Fruit fly (Drosophila melanogaster) whole organism, embryonic: ENCODE data around the gene WDR79.

Source experiments
- Ada2b ChIP-seq: fragments of 200-800 bp; sonication (Bioruptor generic); IDR thresholded peaks from 2 replicates; pipeline ENCODE4 v1.3.6; 2022; ENCODE audit warnings: missing biosample characterization, missing genetic modification characterization
- Aef1 ChIP-seq: fragments of 200-800 bp; sonication (Bioruptor generic); IDR thresholded peaks from 3 replicates; pipeline ENCODE4 v1.3.6; 2022; ENCODE audit warnings: missing biosample characterization, missing genetic modification characterization
- Atf-2 ChIP-seq: fragments of 200-800 bp; sonication (Bioruptor generic); optimal IDR thresholded peaks from 2 replicates; lab custom pipeline; 2016; ENCODE audit warnings: missing biosample characterization, missing genetic modification characterization
- Awh ChIP-seq: fragments of 200-800 bp; sonication (Bioruptor generic); IDR thresholded peaks from 2 replicates; pipeline ENCODE4, ENCODE4 v1.3.6; 2022; ENCODE audit warnings: missing biosample characterization, missing genetic modification characterization
- BtbVII ChIP-seq: fragments of 200-800 bp; sonication (Bioruptor generic); optimal IDR thresholded peaks from 3 replicates; lab custom pipeline; 2017; ENCODE audit warnings: missing biosample characterization, mild to moderate bottlenecking, missing genetic modification characterization
- Bteb2 ChIP-seq: fragments of 200-800 bp; sonication (Bioruptor generic); optimal IDR thresholded peaks from 2 replicates; lab custom pipeline; 2016; ENCODE audit warnings: missing biosample characterization, missing genetic modification characterization
- CG11398 ChIP-seq: fragments of 200-800 bp; sonication (Bioruptor generic); optimal IDR thresholded peaks from 2 replicates; lab custom pipeline; 2016; ENCODE audit warnings: missing biosample characterization, missing genetic modification characterization
- CG11504 ChIP-seq: fragments of 200-800 bp; sonication (Bioruptor generic); optimal IDR thresholded peaks from 3 replicates; lab custom pipeline; 2019; ENCODE audit warnings: missing biosample characterization, mild to moderate bottlenecking, missing genetic modification characterization, moderate library complexity
- CG11695 ChIP-seq: fragments of 200-800 bp; sonication (Bioruptor generic); IDR thresholded peaks from 3 replicates; pipeline ENCODE4 v1.3.6; 2022; ENCODE audit warnings: missing biosample characterization, missing genetic modification characterization
- CG12391 ChIP-seq: fragments of 200-800 bp; sonication (Bioruptor generic); optimal IDR thresholded peaks from 3 replicates; lab custom pipeline; 2018; ENCODE audit warnings: missing biosample characterization, mild to moderate bottlenecking, missing genetic modification characterization, moderate library complexity
- CG12744 ChIP-seq: fragments of 200-800 bp; sonication (Bioruptor generic); optimal IDR thresholded peaks from 2 replicates; lab custom pipeline; 2016; ENCODE audit warnings: missing biosample characterization, missing genetic modification characterization
- CG12942 ChIP-seq: fragments of 200-800 bp; sonication (Bioruptor generic); optimal IDR thresholded peaks from 3 replicates; lab custom pipeline; 2016; ENCODE audit warnings: missing biosample characterization, missing genetic modification characterization
- CG14710 ChIP-seq: fragments of 200-800 bp; sonication (Bioruptor generic); optimal IDR thresholded peaks from 3 replicates; lab custom pipeline; 2019; ENCODE audit warnings: missing biosample characterization, mild to moderate bottlenecking, missing genetic modification characterization, moderate library complexity
- CG1529 ChIP-seq: fragments of 200-800 bp; sonication (Bioruptor generic); optimal IDR thresholded peaks from 3 replicates; lab custom pipeline; 2018; ENCODE audit warnings: missing biosample characterization, missing genetic modification characterization
- CG15514 ChIP-seq: fragments of 200-800 bp; sonication (Bioruptor generic); optimal IDR thresholded peaks from 3 replicates; lab custom pipeline; 2017; ENCODE audit warnings: missing biosample characterization, missing genetic modification characterization, mild to moderate bottlenecking, moderate library complexity, missing genetic modification reagents
- CG18764 ChIP-seq: fragments of 200-800 bp; sonication (Bioruptor generic); optimal IDR thresholded peaks from 3 replicates; lab custom pipeline; 2016; ENCODE audit warnings: missing biosample characterization, missing genetic modification characterization
- CG2116 ChIP-seq: fragments of 200-800 bp; sonication (Bioruptor generic); optimal IDR thresholded peaks from 3 replicates; lab custom pipeline; 2018; ENCODE audit warnings: missing biosample characterization, mild to moderate bottlenecking, missing genetic modification characterization
- CG34376 ChIP-seq: fragments of 200-800 bp; sonication (Bioruptor generic); optimal IDR thresholded peaks from 2 replicates; lab custom pipeline; 2018; ENCODE audit warnings: missing biosample characterization, mild to moderate bottlenecking, missing genetic modification characterization
- CG34422 ChIP-seq: fragments of 200-800 bp; sonication (Bioruptor generic); IDR thresholded peaks from 3 replicates; pipeline ENCODE4 v1.3.6; 2022; ENCODE audit warnings: missing biosample characterization, missing genetic modification characterization
- CG3726 ChIP-seq: fragments of 200-800 bp; sonication (Bioruptor generic); IDR thresholded peaks from 3 replicates; pipeline ENCODE4, ENCODE4 v1.3.6; 2022; ENCODE audit warnings: missing biosample characterization, missing genetic modification characterization
- CG6765 ChIP-seq: fragments of 200-800 bp; sonication (Bioruptor generic); optimal IDR thresholded peaks from 3 replicates; lab custom pipeline; 2017; ENCODE audit warnings: missing biosample characterization, mild to moderate bottlenecking, missing genetic modification characterization
- CG8089 ChIP-seq: fragments of 200-800 bp; sonication (Bioruptor generic); optimal IDR thresholded peaks from 3 replicates; lab custom pipeline; 2016; ENCODE audit warnings: missing biosample characterization, missing genetic modification characterization
- CHES-1-like ChIP-seq: fragments of 200-800 bp; sonication (Bioruptor generic); optimal IDR thresholded peaks from 2 replicates; lab custom pipeline; 2016; ENCODE audit warnings: missing biosample characterization, missing genetic modification characterization
- D ChIP-seq, 2 experiments: fragments of 200-800 bp in 1 of 2; fragments of >200 bp in 1 of 2; sonication (Bioruptor generic) in 1 of 2; optimal IDR thresholded peaks; 2 replicates in 1 of 2; 3 replicates in 1 of 2; lab custom pipeline; 2017; ENCODE audit warnings: mild to moderate bottlenecking in 1 of 2, missing biosample characterization in 1 of 2, missing genetic modification characterization in 1 of 2, missing genetic modification reagents in 1 of 2
- Drgx ChIP-seq: fragments of 200-800 bp; sonication (Bioruptor generic); IDR thresholded peaks from 2 replicates; pipeline ENCODE4 v1.3.6; 2022; ENCODE audit warnings: missing biosample characterization, missing genetic modification characterization
- E2f2 ChIP-seq: fragments of 200-800 bp; sonication (Bioruptor generic); IDR thresholded peaks from 2 replicates; pipeline ENCODE4 v1.3.6; 2022; ENCODE audit warnings: missing biosample characterization, missing genetic modification characterization
- ERR ChIP-seq: fragments of 200-800 bp; sonication (Bioruptor generic); optimal IDR thresholded peaks from 2 replicates; lab custom pipeline; 2016; ENCODE audit warnings: missing biosample characterization, missing genetic modification characterization
- Hr78 ChIP-seq, 2 experiments: fragments of 200-800 bp in 1 of 2; fragments of >200 bp in 1 of 2; sonication (Bioruptor generic) in 1 of 2; optimal IDR thresholded peaks; 2 replicates each; lab custom pipeline; 2017 to 2019; ENCODE audit warnings: missing biosample characterization in 2 of 2, missing genetic modification characterization in 2 of 2, mild to moderate bottlenecking in 1 of 2, moderate library complexity in 1 of 2
- Jarid2 ChIP-seq: fragments of 200-800 bp; sonication (Bioruptor generic); optimal IDR thresholded peaks from 3 replicates; lab custom pipeline; 2017; ENCODE audit warnings: mild to moderate bottlenecking, missing biosample characterization, missing genetic modification reagents, missing genetic modification characterization
- NC2β ChIP-seq: fragments of 200-800 bp; sonication (Bioruptor generic); optimal IDR thresholded peaks from 2 replicates; lab custom pipeline; 2016; ENCODE audit warnings: missing biosample characterization, missing genetic modification characterization
- Pdp1 ChIP-seq, 2 experiments: fragments of 200-800 bp; sonication (Bioruptor generic); optimal IDR thresholded peaks; 3 replicates each; lab custom pipeline; 2016; ENCODE audit warnings: missing biosample characterization in 2 of 2, missing genetic modification characterization in 2 of 2, mild to moderate bottlenecking in 1 of 2, moderate library complexity in 1 of 2
- Ptx1 ChIP-seq: fragments of 200-800 bp; sonication (Bioruptor generic); IDR thresholded peaks from 2 replicates; pipeline ENCODE4 v1.3.6; 2022; ENCODE audit warnings: missing biosample characterization, missing genetic modification characterization
- Sin3A ChIP-seq: fragments of >200 bp; optimal IDR thresholded peaks from 2 replicates; lab custom pipeline; 2018
- Six4 ChIP-seq: fragments of 200-800 bp; sonication (Bioruptor generic); optimal IDR thresholded peaks from 2 replicates; lab custom pipeline; 2016; ENCODE audit warnings: missing biosample characterization, missing genetic modification characterization
- ac ChIP-seq: fragments of 200-800 bp; sonication (Bioruptor generic); optimal IDR thresholded peaks from 3 replicates; lab custom pipeline; 2017; ENCODE audit warnings: missing biosample characterization, mild to moderate bottlenecking, missing genetic modification characterization
- aop ChIP-seq: fragments of 200-800 bp; sonication (Bioruptor generic); IDR thresholded peaks from 2 replicates; pipeline ENCODE4 v1.3.6; 2022; ENCODE audit warnings: missing biosample characterization, missing genetic modification characterization
- br ChIP-seq: fragments of >200 bp; optimal IDR thresholded peaks from 2 replicates; lab custom pipeline; 2017
- chn ChIP-seq: fragments of 200-800 bp; sonication (Bioruptor generic); optimal IDR thresholded peaks from 2 replicates; lab custom pipeline; 2016; ENCODE audit warnings: missing biosample characterization, missing genetic modification characterization
- cwo ChIP-seq: fragments of 200-800 bp; sonication (Bioruptor generic); optimal IDR thresholded peaks from 3 replicates; lab custom pipeline; 2017; ENCODE audit warnings: missing biosample characterization, missing genetic modification characterization, mild to moderate bottlenecking, moderate library complexity, missing genetic modification reagents
- inv ChIP-seq: fragments of 200-800 bp; sonication (Bioruptor generic); IDR thresholded peaks from 2 replicates; pipeline ENCODE4 v1.3.6; 2022; ENCODE audit warnings: missing biosample characterization, missing genetic modification characterization; ENCODE audit not compliant: partially characterized antibody
- run ChIP-seq: fragments of 200-800 bp; sonication (Bioruptor generic); optimal IDR thresholded peaks from 3 replicates; lab custom pipeline; 2018; ENCODE audit warnings: missing biosample characterization, mild to moderate bottlenecking, missing genetic modification characterization
- shn ChIP-seq: fragments of 200-800 bp; sonication (Bioruptor generic); optimal IDR thresholded peaks from 3 replicates; lab custom pipeline; 2016; ENCODE audit warnings: missing biosample characterization, missing genetic modification characterization
- sna ChIP-seq: fragments of 200-800 bp; sonication (Bioruptor generic); IDR thresholded peaks from 2 replicates; pipeline ENCODE4 v1.3.6; 2022; ENCODE audit warnings: missing biosample characterization, missing genetic modification characterization; ENCODE audit not compliant: partially characterized antibody
- sug ChIP-seq: fragments of 200-800 bp; optimal IDR thresholded peaks from 2 replicates; lab custom pipeline; 2019; ENCODE audit warnings: missing biosample characterization, mild to moderate bottlenecking, missing genetic modification characterization, moderate library complexity
- tap ChIP-seq: fragments of 200-800 bp; optimal IDR thresholded peaks from 3 replicates; lab custom pipeline; 2019; ENCODE audit warnings: missing biosample characterization, mild to moderate bottlenecking, missing genetic modification characterization, moderate library complexity
- tll ChIP-seq, 2 experiments: fragments of 200-800 bp in 1 of 2; fragments of >200 bp in 1 of 2; sonication (Bioruptor generic) in 1 of 2; optimal IDR thresholded peaks; 2 replicates each; lab custom pipeline; 2017 to 2019; ENCODE audit warnings: missing biosample characterization in 2 of 2, missing genetic modification characterization in 2 of 2, mild to moderate bottlenecking in 1 of 2, moderate library complexity in 1 of 2
- twi ChIP-seq: fragments of 200-800 bp; optimal IDR thresholded peaks from 2 replicates; lab custom pipeline; 2019; ENCODE audit warnings: missing biosample characterization, mild to moderate bottlenecking, missing genetic modification characterization, moderate library complexity
- usp ChIP-seq: fragments of >200 bp; optimal IDR thresholded peaks from 2 replicates; lab custom pipeline; 2017; ENCODE audit warnings: missing biosample characterization, missing genetic modification characterization
- wek ChIP-seq: fragments of 200-800 bp; sonication (Bioruptor generic); optimal IDR thresholded peaks from 3 replicates; lab custom pipeline; 2018; ENCODE audit warnings: missing biosample characterization, mild to moderate bottlenecking, missing genetic modification characterization, moderate library complexity
- wor ChIP-seq: fragments of 200-800 bp; sonication (Bioruptor generic); IDR thresholded peaks from 2 replicates; pipeline ENCODE4 v1.3.6; 2022; ENCODE audit warnings: missing biosample characterization, missing genetic modification characterization
- zfh1 ChIP-seq: fragments of 200-800 bp; sonication (Bioruptor generic); IDR thresholded peaks from 3 replicates; pipeline ENCODE4 v1.3.6; 2022; ENCODE audit warnings: missing biosample characterization, missing genetic modification characterization

The WDR79 gene

DNA sequence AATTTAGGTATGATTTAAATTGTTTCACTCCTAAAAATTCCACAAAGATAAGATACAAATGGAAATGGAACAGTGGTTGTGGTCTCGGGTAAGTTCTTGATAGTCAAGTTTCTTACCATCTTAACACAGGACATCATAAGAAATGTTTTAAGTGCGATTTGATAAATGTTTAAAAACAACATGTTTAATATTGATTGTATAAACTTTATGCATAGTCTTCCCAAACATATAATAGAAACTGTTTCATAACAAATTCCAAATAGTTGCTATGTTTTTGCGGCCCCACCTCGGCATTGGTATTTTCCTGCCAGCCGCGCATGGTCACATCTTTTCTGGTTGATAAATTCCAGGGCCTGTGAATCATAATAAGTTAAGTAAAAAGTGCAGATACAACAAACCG, 2.8 kb downstream of the WDR79 start, which contains the start of gene Arpc4 (continued):
- no peak for TF ChIP-seq D (optimal IDR thresholded peaks at IDR 0.05; lab: Kevin White, UChicago)
- no peak for TF ChIP-seq D (GFP tag; optimal IDR thresholded peaks at IDR 0.05; lab: Kevin White, UChicago)
- TF ChIP-seq BtbVII (GFP tag; lab: Kevin White, UChicago): no peak
- TF ChIP-seq CG8089 (GFP tag; lab: Kevin White, UChicago): peak; percentile 12
- peak; percentile 37 for TF ChIP-seq shn (GFP tag; lab: Kevin White, UChicago)
- TF ChIP-seq Atf-2: no peak
- TF ChIP-seq aop (GFP tag; lab: Robert Waterston, UW): no peak
- peak; percentile 73 for TF ChIP-seq Aef1 (GFP tag; lab: Robert Waterston, UW)
- TF ChIP-seq CG15514 (GFP tag; lab: Kevin White, UChicago): peak; percentile 69
- peak; percentile 13 for TF ChIP-seq Bteb2
- TF ChIP-seq run (tag; lab: Kevin White, UChicago): no peak
- TF ChIP-seq wor (GFP tag; lab: Robert Waterston, UW): 0 out of 2 replicates have a peak, but pooled peaks have one; percentile 21
- TF ChIP-seq cwo (GFP tag; lab: Kevin White, UChicago): no peak
- TF ChIP-seq wek (GFP tag; lab: Kevin White, UChicago): no peak
- peak; percentile 80 for TF ChIP-seq Ptx1 (GFP tag; lab: Robert Waterston, UW)
- no peak for TF ChIP-seq CG6765
- no peak for TF ChIP-seq NC2β (GFP tag; lab: Kevin White, UChicago)
- peak; percentile 75 for TF ChIP-seq CG12391 (tag; lab: Kevin White, UChicago)
- TF ChIP-seq ERR: no peak
- TF ChIP-seq Ada2b (GFP tag; lab: Robert Waterston, UW): peak; percentile 84
- TF ChIP-seq sug: no peak
- peak; percentile 26 for TF ChIP-seq Sin3A (lab: Kevin White, UChicago)
- TF ChIP-seq inv (GFP tag; lab: Robert Waterston, UW): no peak
- peak; percentile 29 for TF ChIP-seq Jarid2 (GFP tag; lab: Kevin White, UChicago)
- no peak for TF ChIP-seq CG3726 (GFP tag; lab: Robert Waterston, UW)
- peak; percentile 72 for TF ChIP-seq CG14710 (tag; lab: Kevin White, UChicago)
- no peak for TF ChIP-seq ac (GFP tag; lab: Kevin White, UChicago)
- TF ChIP-seq CG34422: peak; percentile 66; the same call in 2 of the 3 replicates
- no peak for TF ChIP-seq sna
- TF ChIP-seq twi: no peak
- TF ChIP-seq chn (GFP tag; lab: Kevin White, UChicago): peak; percentile 23
- peak; percentile 35; the same call in 1 of the 3 replicates for TF ChIP-seq CG11695 (GFP tag; lab: Robert Waterston, UW)
- TF ChIP-seq usp (GFP tag; lab: Kevin White, UChicago): no peak
- TF ChIP-seq Awh (GFP tag; lab: Robert Waterston, UW): no peak
- TF ChIP-seq CG12942 (GFP tag; lab: Kevin White, UChicago): peak; percentile 37
- no peak for TF ChIP-seq br
- no peak for TF ChIP-seq tll (GFP tag; optimal IDR thresholded peaks at IDR 0.05; lab: Kevin White, UChicago)
- TF ChIP-seq tap (tag; lab: Kevin White, UChicago): no peak
- TF ChIP-seq E2f2 (GFP tag; lab: Robert Waterston, UW): peak; percentile 71
- peak; percentile 2 for TF ChIP-seq CG12744 (GFP tag; lab: Kevin White, UChicago)
- TF ChIP-seq CG18764 (GFP tag; lab: Kevin White, UChicago): peak; percentile 17
- peak; percentile 65 for TF ChIP-seq CG2116 (GFP tag; lab: Kevin White, UChicago)
- no peak for TF ChIP-seq Drgx (GFP tag; lab: Robert Waterston, UW)
- TF ChIP-seq Pdp1 (GFP tag; optimal IDR thresholded peaks at IDR 0.05; lab: Kevin White, UChicago): peak in 1 of 2 experiments; percentile 53
- TF ChIP-seq CHES-1-like (GFP tag; lab: Kevin White, UChicago): peak; percentile 50
- peak; percentile 80 for TF ChIP-seq zfh1 (GFP tag; lab: Robert Waterston, UW)
- no peak for TF ChIP-seq CG34376 (GFP tag; lab: Kevin White, UChicago)
- TF ChIP-seq CG11398 (GFP tag; lab: Kevin White, UChicago): peak; percentile 7
- peak; percentile 39 for TF ChIP-seq Six4 (GFP tag; lab: Kevin White, UChicago)
- no peak for TF ChIP-seq CG11504 (tag; lab: Kevin White, UChicago)
- no peak for TF ChIP-seq CG1529 (GFP tag; lab: Kevin White, UChicago)
- TF ChIP-seq Hr78 (GFP tag; optimal IDR thresholded peaks at IDR 0.05; lab: Kevin White, UChicago): no peak
